Worm (Caenorhabditis elegans) whole organism, L3 larva: ENCODE measurements around the gene sams-1.

Experiments
- ceh-82 ChIP-seq: fragments of 150-350 bp; optimal IDR thresholded peaks from 2 replicates; lab custom pipeline; 2014; ENCODE audit warnings: missing biosample characterization, missing genetic modification characterization
- nhr-23 ChIP-seq: fragments of 150-350 bp; optimal IDR thresholded peaks from 2 replicates; lab custom pipeline; 2014; ENCODE audit warnings: missing biosample characterization, missing genetic modification reagents, missing genetic modification characterization
- nhr-237 ChIP-seq: fragments of 150-350 bp; optimal IDR thresholded peaks from 2 replicates; lab custom pipeline; 2014; ENCODE audit warnings: missing biosample characterization, missing genetic modification characterization
- snpc-4 ChIP-seq: fragments of 150-350 bp; optimal IDR thresholded peaks from 2 replicates; lab custom pipeline; 2014; ENCODE audit warnings: missing biosample characterization, missing genetic modification characterization

DNA sequence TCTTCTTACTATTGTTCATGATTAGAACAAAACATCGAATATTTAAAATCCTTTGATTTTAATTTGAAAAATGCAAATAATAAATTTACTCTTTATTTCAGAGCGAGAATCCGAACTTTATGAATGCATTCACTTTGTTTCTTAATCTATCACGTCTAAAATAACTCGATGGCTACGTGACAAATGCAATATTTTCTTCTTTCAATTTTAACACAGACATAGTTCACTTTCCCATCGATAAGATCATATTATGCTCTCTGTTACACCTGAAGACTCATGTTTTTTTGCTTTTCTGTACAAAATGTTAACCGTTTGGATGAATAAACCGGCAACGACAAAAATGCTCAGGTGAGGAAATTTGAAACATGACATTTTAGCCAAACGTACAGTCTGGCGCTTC is 3.8 kb downstream of the sams-1 start:
- TF ChIP-seq nhr-237 (tag; lab: Kevin White, UChicago) (no peak), ceh-82 (tag; lab: Kevin White, UChicago) (no peak), snpc-4 (no peak), nhr-23 (no peak)
